Worm (Caenorhabditis elegans): Measurements from ENCODE around the gene glf-1.

The glf-1 gene

ce11 chrIV:5927805-5928204, 42.2 kb downstream of the glf-1 start:
- TF ChIP-seq snpc-1.2 (GFP tag; IDR thresholded peaks at IDR 0.05): no peak
- TF ChIP-seq unc-62 (GFP tag; optimal IDR thresholded peaks at IDR 0.05 in 1 of 2): peak in 1 of 2 experiments; percentile 54
- TF ChIP-seq unc-62 (tag; optimal IDR thresholded peaks at IDR 0.05): no peak
- no peak for TF ChIP-seq hlh-30 (tag; optimal IDR thresholded peaks at IDR 0.05; ENCODE audit: insufficient read depth)
- TF ChIP-seq spr-1 (tag; optimal IDR thresholded peaks at IDR 0.05): no peak
- TF ChIP-seq daf-8 (GFP tag; IDR thresholded peaks at IDR 0.05): no peak
- peak; percentile 51 for TF ChIP-seq ces-1 (GFP tag; optimal IDR thresholded peaks at IDR 0.05)

- TF ChIP-seq unc-62 (GFP tag; optimal IDR thresholded peaks at IDR 0.05 in 1 of 2) (peak in 1 of 2 experiments; percentile 1), unc-62 (tag; optimal IDR thresholded peaks at IDR 0.05) (no peak), T20F7.1 (GFP tag; optimal IDR thresholded peaks at IDR 0.05) (no peak), mxl-2 (GFP tag; conservative IDR thresholded peaks at IDR 0.05) (no peak)
These were observed 43.3 kb downstream of the glf-1 start for ce11 chrIV:5928957-5929356.

ce11 chrIV:5930345-5930744, 44.7 kb downstream of the glf-1 start, which contains the start of gene lin-33:
Gene lin-33 (plus strand): TSS chrIV:5930645.
- no peak for TF ChIP-seq pha-4 (GFP tag; IDR thresholded peaks at IDR 0.05)
- TF ChIP-seq pha-4 (tag; optimal IDR thresholded peaks at IDR 0.05): no peak
- TF ChIP-seq lin-38 (GFP tag; IDR thresholded peaks at IDR 0.05): no peak
- no peak for TF ChIP-seq mxl-2 (GFP tag; conservative IDR thresholded peaks at IDR 0.05)
- no peak for TF ChIP-seq daf-12 (tag; optimal IDR thresholded peaks at IDR 0.05)
- TF ChIP-seq aly-2 (tag; optimal IDR thresholded peaks at IDR 0.05): no peak

ce11 chrIV:5934046-5934445, 48.4 kb downstream of the glf-1 start, which contains the start of gene H32C10.1:
Gene H32C10.1 (plus strand): TSS chrIV:5934346.
- TF ChIP-seq pqm-1 (tag; optimal IDR thresholded peaks at IDR 0.05): no peak
- no peak for TF ChIP-seq nhr-102 (tag; optimal IDR thresholded peaks at IDR 0.05)
- no peak for TF ChIP-seq lim-7 (GFP tag; IDR thresholded peaks at IDR 0.05)
- no peak for TF ChIP-seq nhr-6 (tag; optimal IDR thresholded peaks at IDR 0.05)
- TF ChIP-seq ZK337.2 (GFP tag; IDR thresholded peaks at IDR 0.05): no peak
- no peak for TF ChIP-seq attf-4 (tag; optimal IDR thresholded peaks at IDR 0.05)
- no peak for TF ChIP-seq lin-39 (tag; optimal IDR thresholded peaks at IDR 0.05)
- no peak for TF ChIP-seq F10B5.3 (tag; optimal IDR thresholded peaks at IDR 0.05)
- TF ChIP-seq ceh-82 (tag; optimal IDR thresholded peaks at IDR 0.05): no peak
- TF ChIP-seq daf-8 (GFP tag; IDR thresholded peaks at IDR 0.05): no peak
- no peak for TF ChIP-seq F26F4.8 (GFP tag; conservative IDR thresholded peaks at IDR 0.05)
- no peak for TF ChIP-seq T26A8.4 (GFP tag; IDR thresholded peaks at IDR 0.05)
- TF ChIP-seq gei-8 (GFP tag; optimal IDR thresholded peaks at IDR 0.05): no peak

- no peak for TF ChIP-seq R02D3.7 (tag; optimal IDR thresholded peaks at IDR 0.05)
- peak; percentile 3 for TF ChIP-seq ama-1 (optimal IDR thresholded peaks at IDR 0.05)
- no peak for TF ChIP-seq lin-29 (GFP tag; IDR thresholded peaks at IDR 0.05)
- no peak for TF ChIP-seq lim-7 (GFP tag; IDR thresholded peaks at IDR 0.05)
- peak; percentile 93 for TF ChIP-seq aha-1 (tag)
- TF ChIP-seq nhr-25 (tag; optimal IDR thresholded peaks at IDR 0.05; ENCODE audit: borderline replicate concordance, insufficient read depth): no peak
- TF ChIP-seq F10B5.3 (tag; optimal IDR thresholded peaks at IDR 0.05): no peak
- TF ChIP-seq jun-1 (tag; optimal IDR thresholded peaks at IDR 0.05): no peak
These were observed 51.5 kb downstream of the glf-1 start for ce11 chrIV:5937106-5937505.

ce11 chrIV:5939122-5939521, 53.5 kb downstream of the glf-1 start, which contains the start of gene mcu-1:
Gene mcu-1 (minus strand): TSS chrIV:5939230.
- TF ChIP-seq zfp-2 (tag; optimal IDR thresholded peaks at IDR 0.05) (no peak), fkh-10 (GFP tag; optimal IDR thresholded peaks at IDR 0.05) (no peak), tra-1 (GFP tag; IDR thresholded peaks at IDR 0.05) (0 out of 2 replicates have a peak, but pooled peaks have one; percentile 9), aly-2 (tag; optimal IDR thresholded peaks at IDR 0.05) (no peak), dmd-6 (GFP tag; IDR thresholded peaks at IDR 0.05) (0 out of 2 replicates have a peak, but pooled peaks have one; percentile 18), lin-13 (GFP tag; optimal IDR thresholded peaks at IDR 0.05) (no peak), nhr-77 (tag; optimal IDR thresholded peaks at IDR 0.05) (peak; percentile 69), nhr-28 (tag; optimal IDR thresholded peaks at IDR 0.05) (peak; percentile 90), mes-2 (tag; optimal IDR thresholded peaks at IDR 0.05; ENCODE audit: poor library complexity, severe bottlenecking) (peak; percentile 45), daf-12 (tag; optimal IDR thresholded peaks at IDR 0.05) (no peak), dpl-1 (GFP tag; optimal IDR thresholded peaks at IDR 0.05) (no peak), lsy-2 (tag; optimal IDR thresholded peaks at IDR 0.05) (peak in 1 of 2 experiments; percentile 11), dve-1 (tag; optimal IDR thresholded peaks at IDR 0.05; ENCODE audit: insufficient read depth) (peak; percentile 53), nhr-25 (tag; optimal IDR thresholded peaks at IDR 0.05; ENCODE audit: borderline replicate concordance, insufficient read depth) (no peak), hlh-11 (tag; optimal IDR thresholded peaks at IDR 0.05) (peak; percentile 56)

Measured in whole organism, L4 larva.